Fruit fly (Drosophila melanogaster): ENCODE measurements around the gene Gr33a.

Gr33a gene

DNA sequence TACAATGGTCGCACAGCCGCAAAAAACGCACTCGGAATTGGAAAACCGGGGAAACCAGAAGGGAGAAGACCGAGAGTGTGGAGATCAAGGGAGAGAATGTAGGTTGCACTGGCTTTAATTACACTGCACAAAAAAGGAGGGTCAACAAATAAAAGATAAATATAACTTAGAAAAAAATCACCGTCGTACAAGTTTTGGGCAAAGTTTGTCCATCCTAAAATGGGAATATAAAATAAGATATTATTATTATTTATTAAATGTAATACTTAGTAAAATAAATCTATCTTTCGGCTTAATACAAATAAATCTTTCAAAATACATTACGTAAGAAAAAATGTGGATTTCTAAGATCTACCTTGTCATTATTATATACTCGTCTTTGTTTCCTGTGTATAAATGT, 22.0 kb upstream of the Gr33a start:
- TF ChIP-seq CTCF (optimal IDR thresholded peaks at IDR 0.05) (no peak), CG8478 (optimal IDR thresholded peaks at IDR 0.05) (no peak)

DNA sequence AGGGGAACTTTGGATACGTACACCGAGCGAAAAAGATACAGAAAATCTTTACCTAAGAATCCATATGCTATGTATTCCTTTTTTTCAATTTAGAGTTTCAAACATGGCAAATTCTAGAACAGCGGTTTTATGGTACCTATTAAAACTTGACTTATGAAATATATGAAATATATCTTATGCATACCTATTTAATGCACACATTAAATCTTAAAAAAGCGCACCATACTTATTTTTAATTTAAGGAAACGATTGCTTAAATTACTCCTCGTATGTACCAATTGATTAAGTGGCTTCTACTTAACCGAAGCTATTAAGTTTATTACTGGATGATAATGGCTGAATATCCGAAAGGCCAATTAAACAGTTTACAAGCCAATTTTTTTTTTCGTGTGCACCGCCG, 17.8 kb upstream of the Gr33a start:
- TF ChIP-seq CG8478 (optimal IDR thresholded peaks at IDR 0.05) (no peak), CTCF (optimal IDR thresholded peaks at IDR 0.05) (no peak)

- TF ChIP-seq CG8478 (optimal IDR thresholded peaks at IDR 0.05) (no peak), CTCF (optimal IDR thresholded peaks at IDR 0.05) (no peak)
These were observed 4.3 kb upstream of the Gr33a start, which contains the start of gene rho-6 for dm6 chr2L:12133275-12134124. rho-6 (minus strand) TSS chr2L:12133411.

- no peak for TF ChIP-seq CG8478 (optimal IDR thresholded peaks at IDR 0.05)
- TF ChIP-seq CTCF (optimal IDR thresholded peaks at IDR 0.05), result no peak
These were observed 3.8 kb upstream of the Gr33a start for dm6 chr2L:12134125-12134378.

DNA sequence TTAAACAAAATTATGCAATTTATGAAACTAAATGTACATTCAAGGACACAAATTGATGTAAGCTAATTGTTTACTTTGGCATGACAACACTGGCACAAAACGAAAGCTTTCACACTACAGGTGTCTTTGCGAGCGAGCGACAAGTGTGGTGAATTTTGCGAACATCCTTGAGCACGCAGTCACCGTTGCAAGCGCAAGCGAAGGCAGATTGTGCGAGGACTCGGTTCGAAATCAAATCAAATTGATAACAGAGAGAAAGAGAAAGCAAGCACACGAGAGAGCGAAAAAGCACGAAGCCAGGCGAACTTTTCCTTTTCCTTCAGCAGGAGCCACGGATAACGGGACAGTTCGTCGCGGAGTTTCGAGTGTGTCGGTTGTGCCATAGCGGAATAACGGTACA, 4.6 kb downstream of the Gr33a start, which contains the start of gene CG31760:
CG31760 (plus strand) TSS at position 342 of the 400 bp plus-strand sequence.
- TF ChIP-seq CTCF (optimal IDR thresholded peaks at IDR 0.05) (no peak), CG8478 (optimal IDR thresholded peaks at IDR 0.05) (no peak)

DNA sequence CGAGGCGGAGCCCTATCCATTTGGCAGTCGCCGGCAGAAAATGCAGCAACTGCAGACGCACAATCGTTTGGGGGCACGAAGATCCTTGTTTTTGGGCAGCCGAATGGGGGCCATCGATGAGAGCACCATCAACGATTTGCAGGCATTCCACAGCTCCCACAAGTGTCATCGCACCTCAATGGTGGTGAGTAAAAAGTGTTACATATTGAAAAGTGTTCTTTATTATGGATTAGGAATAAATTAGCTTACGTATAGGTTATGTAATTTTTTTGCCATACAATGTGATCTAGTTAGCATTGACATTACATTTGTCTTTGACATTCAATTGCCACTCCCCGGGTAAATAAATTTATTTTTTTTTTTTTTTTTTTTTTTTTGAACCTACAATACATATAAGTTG, 23.7 kb downstream of the Gr33a start, which contains the start of gene CG31861:
CG31861 (plus strand) TSS at position 301 of the 400 bp plus-strand sequence.
- TF ChIP-seq CTCF (optimal IDR thresholded peaks at IDR 0.05), result no peak
- no peak for TF ChIP-seq CG8478 (optimal IDR thresholded peaks at IDR 0.05)

- TF ChIP-seq CG8478 (optimal IDR thresholded peaks at IDR 0.05) (no peak), CTCF (optimal IDR thresholded peaks at IDR 0.05) (no peak)
These were observed 26.1 kb downstream of the Gr33a start, which contains the start of gene ZnT33D for dm6 chr2L:12163941-12164340. ZnT33D (plus strand) TSS chr2L:12164241.

- TF ChIP-seq CTCF (optimal IDR thresholded peaks at IDR 0.05), result no peak
These were observed 32.4 kb downstream of the Gr33a start, which contains the start of gene CG17217 for dm6 chr2L:12170250-12170649. CG17217 (plus strand) TSS chr2L:12170550.

dm6 chr2L:12172536-12173234, 34.9 kb downstream of the Gr33a start, which contains the start of the genes CG6583 and crok:
CG6583 (minus strand) TSS chr2L:12172586.
crok (plus strand) TSS chr2L:12172981.
- TF ChIP-seq CTCF (optimal IDR thresholded peaks at IDR 0.05), result peak in 1 of 2 experiments; percentile 21
- TF ChIP-seq CG8478 (optimal IDR thresholded peaks at IDR 0.05), result no peak

dm6 chr2L:12174493-12175129, 36.8 kb downstream of the Gr33a start, which contains the start of gene bru1:
bru1 (plus strand) TSS chr2L:12175004.
- TF ChIP-seq CG8478 (optimal IDR thresholded peaks at IDR 0.05) (no peak), CTCF (optimal IDR thresholded peaks at IDR 0.05) (no peak)

DNA sequence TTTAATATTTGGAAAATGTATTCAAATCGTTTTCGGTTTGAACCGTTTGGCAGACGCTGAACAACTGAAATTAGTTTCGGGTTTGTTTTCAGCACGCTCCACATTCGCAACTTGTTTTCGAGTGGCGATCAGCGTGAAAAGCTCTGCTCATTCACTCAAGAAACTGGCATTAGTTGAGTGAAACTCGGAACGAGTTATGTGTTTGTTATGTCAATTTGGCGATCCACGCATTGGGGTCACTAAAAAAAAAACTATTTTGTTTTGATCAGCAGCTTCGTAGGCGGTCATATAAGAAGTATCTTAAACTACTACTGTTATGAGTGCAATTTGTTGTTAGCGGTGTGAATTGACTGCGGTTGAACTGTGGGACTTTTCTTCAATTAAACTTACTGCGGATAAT, 39.8 kb downstream of the Gr33a start, which contains the start of gene atilla:
atilla (minus strand) TSS at position 266 of the 400 bp plus-strand sequence.
- no peak for TF ChIP-seq CTCF (optimal IDR thresholded peaks at IDR 0.05)
- TF ChIP-seq CG8478 (optimal IDR thresholded peaks at IDR 0.05), result no peak

Data from S2 (cell line).